Fruit fly (Drosophila melanogaster) whole organism, embryonic: ENCODE measurements around the gene MAPk-Ak2.

Source experiments
- Atf-2 ChIP-seq: fragments of 200-800 bp; sonication (Bioruptor generic); optimal IDR thresholded peaks from 2 replicates; lab custom pipeline; 2016; ENCODE audit warnings: missing biosample characterization, missing genetic modification characterization
- CG10366 ChIP-seq: fragments of 200-800 bp; sonication (Bioruptor generic); IDR thresholded peaks from 2 replicates; pipeline ENCODE4 v1.3.6; 2022; ENCODE audit warnings: missing biosample characterization, missing genetic modification characterization
- CG11456 ChIP-seq: fragments of 200-800 bp; sonication (Bioruptor generic); IDR thresholded peaks from 3 replicates; pipeline ENCODE4 v1.3.6; 2022; ENCODE audit warnings: missing biosample characterization, missing genetic modification characterization
- CG11695 ChIP-seq: fragments of 200-800 bp; sonication (Bioruptor generic); IDR thresholded peaks from 3 replicates; pipeline ENCODE4 v1.3.6; 2022; ENCODE audit warnings: missing biosample characterization, missing genetic modification characterization
- CG15269 ChIP-seq: fragments of 200-800 bp; sonication (Bioruptor generic); optimal IDR thresholded peaks from 2 replicates; lab custom pipeline; 2018; ENCODE audit warnings: missing biosample characterization, mild to moderate bottlenecking, missing genetic modification characterization, moderate library complexity
- CG18262 ChIP-seq: fragments of 200-800 bp; optimal IDR thresholded peaks from 3 replicates; lab custom pipeline; 2019; ENCODE audit warnings: missing biosample characterization, mild to moderate bottlenecking, missing genetic modification characterization, moderate library complexity
- CG2202 ChIP-seq: fragments of 200-800 bp; sonication (Bioruptor generic); optimal IDR thresholded peaks from 2 replicates; lab custom pipeline; 2018; ENCODE audit warnings: missing biosample characterization, mild to moderate bottlenecking, missing genetic modification characterization
- CG30020 ChIP-seq: fragments of 200-800 bp; optimal IDR thresholded peaks from 2 replicates; lab custom pipeline; 2019; ENCODE audit warnings: missing biosample characterization, mild to moderate bottlenecking, missing genetic modification characterization, moderate library complexity
- CG31441 ChIP-seq: fragments of 200-800 bp; sonication (Bioruptor generic); IDR thresholded peaks from 2 replicates; pipeline ENCODE4 v1.3.6; 2022; ENCODE audit warnings: missing biosample characterization, missing genetic modification characterization
- CG3163 ChIP-seq: fragments of 200-800 bp; sonication (Bioruptor generic); optimal IDR thresholded peaks from 3 replicates; lab custom pipeline; 2016; ENCODE audit warnings: missing biosample characterization, missing genetic modification characterization
- CG3407 ChIP-seq: fragments of 200-800 bp; sonication (Bioruptor generic); optimal IDR thresholded peaks from 2 replicates; lab custom pipeline; 2018; ENCODE audit warnings: missing biosample characterization, mild to moderate bottlenecking, missing genetic modification characterization
- CG42726 ChIP-seq: fragments of 200-800 bp; sonication (Bioruptor generic); IDR thresholded peaks from 2 replicates; pipeline ENCODE4 v1.3.6; 2022; ENCODE audit warnings: missing biosample characterization, missing genetic modification characterization; ENCODE audit not compliant: partially characterized antibody
- CG4328 ChIP-seq: fragments of 200-800 bp; sonication (Bioruptor generic); optimal IDR thresholded peaks from 3 replicates; lab custom pipeline; 2017; ENCODE audit warnings: missing biosample characterization, missing genetic modification reagents, missing genetic modification characterization
- CG4730 ChIP-seq: fragments of 200-800 bp; sonication (Bioruptor generic); IDR thresholded peaks from 2 replicates; pipeline ENCODE4 v1.3.6; 2022; ENCODE audit warnings: missing biosample characterization, missing genetic modification characterization
- CG7372 ChIP-seq: fragments of 200-800 bp; sonication (Bioruptor generic); IDR thresholded peaks from 2 replicates; pipeline ENCODE4 v1.3.6; 2022; ENCODE audit warnings: missing biosample characterization, missing genetic modification characterization
- CG8388 ChIP-seq: fragments of 200-800 bp; sonication (Bioruptor generic); optimal IDR thresholded peaks from 2 replicates; lab custom pipeline; 2019; ENCODE audit warnings: missing biosample characterization, mild to moderate bottlenecking, missing genetic modification characterization, moderate library complexity
- CG8765 ChIP-seq: fragments of 200-800 bp; sonication (Bioruptor generic); IDR thresholded peaks from 2 replicates; pipeline ENCODE4 v1.3.6; 2022; ENCODE audit warnings: missing biosample characterization, missing genetic modification characterization
- CG9215 ChIP-seq: fragments of 200-800 bp; sonication (Bioruptor generic); IDR thresholded peaks from 2 replicates; pipeline ENCODE4 v1.3.6; 2022; ENCODE audit warnings: missing biosample characterization, missing genetic modification characterization
- Dp ChIP-seq: fragments of 200-800 bp; sonication (Bioruptor generic); optimal IDR thresholded peaks from 2 replicates; lab custom pipeline; 2018; ENCODE audit warnings: missing biosample characterization, mild to moderate bottlenecking, missing genetic modification characterization, moderate library complexity
- HLH4C ChIP-seq: fragments of 200-800 bp; sonication (Bioruptor generic); IDR thresholded peaks from 3 replicates; pipeline ENCODE4 v1.3.6; 2022; ENCODE audit warnings: missing biosample characterization, missing genetic modification characterization; ENCODE audit not compliant: partially characterized antibody
- Hr78 ChIP-seq, 2 experiments: fragments of 200-800 bp in 1 of 2; fragments of >200 bp in 1 of 2; sonication (Bioruptor generic) in 1 of 2; optimal IDR thresholded peaks; 2 replicates each; lab custom pipeline; 2017 to 2019; ENCODE audit warnings: missing biosample characterization in 2 of 2, missing genetic modification characterization in 2 of 2, mild to moderate bottlenecking in 1 of 2, moderate library complexity in 1 of 2
- Med ChIP-seq: fragments of 200-800 bp; sonication (Bioruptor generic); peaks from one replicate; lab custom pipeline; 2016; ENCODE audit warnings: missing biosample characterization, missing genetic modification characterization, mild to moderate bottlenecking, inconsistent platforms, moderate library complexity
- Xbp1 ChIP-seq: fragments of 200-800 bp; sonication (Bioruptor generic); optimal IDR thresholded peaks from 3 replicates; lab custom pipeline; 2016; ENCODE audit warnings: missing biosample characterization, mild to moderate bottlenecking, missing genetic modification characterization
- abd-A ChIP-seq: fragments of 200-800 bp; sonication (Bioruptor generic); optimal IDR thresholded peaks from 3 replicates; lab custom pipeline; 2019; ENCODE audit warnings: missing biosample characterization, mild to moderate bottlenecking, missing genetic modification characterization, moderate library complexity
- br ChIP-seq: fragments of >200 bp; optimal IDR thresholded peaks from 2 replicates; lab custom pipeline; 2017
- chinmo ChIP-seq: fragments of 200-800 bp; sonication (Bioruptor generic); IDR thresholded peaks from 4 replicates; pipeline ENCODE4 v1.3.6; 2022; ENCODE audit warnings: missing biosample characterization, missing genetic modification characterization; ENCODE audit not compliant: partially characterized antibody
- crol ChIP-seq: fragments of 200-800 bp; sonication (Bioruptor generic); IDR thresholded peaks from 2 replicates; pipeline ENCODE4 v1.3.6; 2022; ENCODE audit warnings: missing biosample characterization, missing genetic modification characterization
- crp ChIP-seq, 2 experiments: fragments of 200-800 bp; sonication (Bioruptor generic); optimal IDR thresholded peaks; 2 replicates in 1 of 2; 3 replicates in 1 of 2; lab custom pipeline; 2017; ENCODE audit warnings: missing biosample characterization in 2 of 2, missing genetic modification characterization in 2 of 2, mild to moderate bottlenecking in 1 of 2, moderate library complexity in 1 of 2
- dpn ChIP-seq, 2 experiments: fragments of 200-800 bp; sonication (Bioruptor generic); optimal IDR thresholded peaks; 3 replicates each; lab custom pipeline; 2016; ENCODE audit warnings: missing biosample characterization in 2 of 2, missing genetic modification characterization in 2 of 2
- ems ChIP-seq: fragments of 200-800 bp; sonication (Bioruptor generic); optimal IDR thresholded peaks from 3 replicates; lab custom pipeline; 2016; ENCODE audit warnings: missing biosample characterization, missing genetic modification characterization
- h ChIP-seq: fragments of >200 bp; optimal IDR thresholded peaks from 2 replicates; lab custom pipeline; 2017
- hbn ChIP-seq: fragments of 200-800 bp; sonication (Bioruptor generic); IDR thresholded peaks from 2 replicates; pipeline ENCODE4 v1.3.6; 2022; ENCODE audit warnings: missing biosample characterization, missing genetic modification characterization; ENCODE audit not compliant: partially characterized antibody
- inv ChIP-seq: fragments of 200-800 bp; sonication (Bioruptor generic); IDR thresholded peaks from 2 replicates; pipeline ENCODE4 v1.3.6; 2022; ENCODE audit warnings: missing biosample characterization, missing genetic modification characterization; ENCODE audit not compliant: partially characterized antibody
- kay ChIP-seq: fragments of 200-800 bp; sonication (Bioruptor generic); optimal IDR thresholded peaks from 2 replicates; lab custom pipeline; 2016; ENCODE audit warnings: missing biosample characterization, missing genetic modification characterization
- lbe ChIP-seq: fragments of 200-800 bp; sonication (Bioruptor generic); optimal IDR thresholded peaks from 2 replicates; lab custom pipeline; 2016; ENCODE audit warnings: missing biosample characterization, mild to moderate bottlenecking, missing genetic modification characterization
- pb ChIP-seq: fragments of 200-800 bp; sonication (Bioruptor generic); optimal IDR thresholded peaks from 3 replicates; lab custom pipeline; 2016; ENCODE audit warnings: missing biosample characterization, missing genetic modification characterization
- prd ChIP-seq, 3 experiments: fragments of >200 bp in 2 of 3; fragments of 200-800 bp in 1 of 3; sonication (Bioruptor generic) in 1 of 3; optimal IDR thresholded peaks in 2 of 3; IDR thresholded peaks in 1 of 3; 2 replicates in 2 of 3; 3 replicates in 1 of 3; pipeline versions ENCODE4 v1.3.6 to Lab custom; 2017 to 2022; ENCODE audit warnings: missing biosample characterization in 1 of 3, missing genetic modification characterization in 1 of 3
- pum ChIP-seq: fragments of 200-800 bp; sonication (Bioruptor generic); optimal IDR thresholded peaks from 2 replicates; lab custom pipeline; 2016; ENCODE audit warnings: missing biosample characterization, missing genetic modification characterization
- pzg ChIP-seq: fragments of 200-800 bp; sonication (Bioruptor generic); optimal IDR thresholded peaks from 3 replicates; lab custom pipeline; 2018; ENCODE audit warnings: missing biosample characterization, mild to moderate bottlenecking, missing genetic modification characterization, moderate library complexity
- ranshi ChIP-seq: fragments of 200-800 bp; sonication (Bioruptor generic); IDR thresholded peaks from 2 replicates; pipeline ENCODE4 v1.3.6; 2022; ENCODE audit warnings: missing biosample characterization, missing genetic modification characterization
- row ChIP-seq: fragments of 200-800 bp; sonication (Bioruptor generic); IDR thresholded peaks from 3 replicates; pipeline ENCODE4 v1.3.6; 2022; ENCODE audit warnings: missing biosample characterization, missing genetic modification characterization
- salm ChIP-seq: fragments of 200-800 bp; sonication (Bioruptor generic); optimal IDR thresholded peaks from 2 replicates; lab custom pipeline; 2018; ENCODE audit warnings: missing biosample characterization, mild to moderate bottlenecking, missing genetic modification characterization
- slp2 ChIP-seq: fragments of 200-800 bp; sonication (Bioruptor generic); optimal IDR thresholded peaks from 2 replicates; lab custom pipeline; 2016; ENCODE audit warnings: missing biosample characterization, missing genetic modification characterization
- sqz ChIP-seq: fragments of 200-800 bp; sonication (Bioruptor generic); optimal IDR thresholded peaks from 3 replicates; lab custom pipeline; 2018; ENCODE audit warnings: missing biosample characterization, mild to moderate bottlenecking, missing genetic modification characterization
- usp ChIP-seq: fragments of >200 bp; optimal IDR thresholded peaks from 2 replicates; lab custom pipeline; 2017; ENCODE audit warnings: missing biosample characterization, missing genetic modification characterization
- vvl ChIP-seq: fragments of 200-800 bp; sonication (Bioruptor generic); IDR thresholded peaks from 2 replicates; pipeline ENCODE4 v1.3.6; 2022; ENCODE audit warnings: missing biosample characterization, missing genetic modification characterization
- zen ChIP-seq: fragments of 200-800 bp; sonication (Bioruptor generic); optimal IDR thresholded peaks from 3 replicates; lab custom pipeline; 2018; ENCODE audit warnings: missing biosample characterization, mild to moderate bottlenecking, missing genetic modification characterization, moderate library complexity
- zfh1 ChIP-seq: fragments of 200-800 bp; sonication (Bioruptor generic); IDR thresholded peaks from 3 replicates; pipeline ENCODE4 v1.3.6; 2022; ENCODE audit warnings: missing biosample characterization, missing genetic modification characterization

Gene MAPk-Ak2

dm6 chrX:5764001-5764892 is at the start of gene MAPk-Ak2, which contains the start of gene CG42699 (continued):
- TF ChIP-seq ems = peak; percentile 73
- TF ChIP-seq CG42726 (GFP tag; lab: Robert Waterston, UW) = no peak
- TF ChIP-seq Dp (GFP tag; lab: Kevin White, UChicago) = peak; percentile 30
- TF ChIP-seq CG7372 (GFP tag; lab: Robert Waterston, UW) = peak; percentile 38; the same call in 1 of the 2 replicates
- TF ChIP-seq CG8388 (GFP tag; lab: Kevin White, UChicago) = peak; percentile 27
- TF ChIP-seq HLH4C (GFP tag; lab: Robert Waterston, UW) = peak; percentile 85
- peak; percentile 90 for TF ChIP-seq CG3407
- peak; percentile 58 for TF ChIP-seq zen (tag; lab: Kevin White, UChicago)
- TF ChIP-seq sqz (GFP tag; lab: Kevin White, UChicago) = peak; percentile 95
- peak; percentile 75 for TF ChIP-seq pb (GFP tag; lab: Kevin White, UChicago)
- TF ChIP-seq CG30020 (tag; lab: Kevin White, UChicago) = peak; percentile 66
- peak; percentile 0 for TF ChIP-seq Xbp1 (GFP tag; lab: Kevin White, UChicago)
- no peak for TF ChIP-seq chinmo (GFP tag; lab: Robert Waterston, UW)
- TF ChIP-seq CG3163 (GFP tag; lab: Kevin White, UChicago) = peak; percentile 67
- TF ChIP-seq hbn = 0 out of 2 replicates have a peak, but pooled peaks have one; percentile 18
- peak; percentile 63 for TF ChIP-seq CG18262 (tag; lab: Kevin White, UChicago)
- peak; percentile 40 for TF ChIP-seq vvl (GFP tag; lab: Robert Waterston, UW)
- peak; percentile 45 for TF ChIP-seq pum (GFP tag; lab: Kevin White, UChicago)
- no peak for TF ChIP-seq CG8765 (GFP tag; lab: Robert Waterston, UW)
- peak; percentile 68 for TF ChIP-seq lbe (GFP tag; lab: Kevin White, UChicago)
- peak; percentile 73 for TF ChIP-seq CG11695
- TF ChIP-seq Med (GFP tag; lab: Kevin White, UChicago) = peak; percentile 97
- peak; percentile 70; the same call in 2 of the 3 replicates for TF ChIP-seq CG11456 (GFP tag; lab: Robert Waterston, UW)
- no peak for TF ChIP-seq crol (GFP tag; lab: Robert Waterston, UW)
- peak; percentile 78 for TF ChIP-seq zfh1 (GFP tag; lab: Robert Waterston, UW)
- TF ChIP-seq salm (tag; lab: Kevin White, UChicago) = peak; percentile 62
- no peak for TF ChIP-seq prd (optimal IDR thresholded peaks at IDR 0.05; lab: Kevin White, UChicago)
- TF ChIP-seq prd (GFP tag; IDR thresholded peaks at IDR 0.05; lab: Robert Waterston, UW) = peak; percentile 48; the same call in 2 of the 3 replicates
- no peak; the same call in 1 of the 2 replicates for TF ChIP-seq ranshi (GFP tag; lab: Robert Waterston, UW)
- no peak for TF ChIP-seq br
- TF ChIP-seq kay (GFP tag; lab: Kevin White, UChicago) = peak; percentile 80
- TF ChIP-seq CG9215 (GFP tag; lab: Robert Waterston, UW) = no peak
- peak; percentile 56 for TF ChIP-seq slp2 (GFP tag; lab: Kevin White, UChicago)
- no peak for TF ChIP-seq Hr78 (GFP tag; optimal IDR thresholded peaks at IDR 0.05; lab: Kevin White, UChicago)
- TF ChIP-seq CG4730 (GFP tag; lab: Robert Waterston, UW) = peak; percentile 7; the same call in 1 of the 2 replicates
- peak; percentile 75 for TF ChIP-seq CG15269 (tag; lab: Kevin White, UChicago)
- TF ChIP-seq abd-A = peak; percentile 50
- TF ChIP-seq inv = peak; percentile 54
- no peak for TF ChIP-seq h (lab: Kevin White, UChicago)
- peak; percentile 77 for TF ChIP-seq pzg (GFP tag; lab: Kevin White, UChicago)
- TF ChIP-seq usp (GFP tag; lab: Kevin White, UChicago) = no peak
- TF ChIP-seq CG10366 (GFP tag; lab: Robert Waterston, UW) = peak; percentile 23; the same call in 1 of the 2 replicates
- TF ChIP-seq CG2202 (tag; lab: Kevin White, UChicago) = peak; percentile 79
- peak; percentile 54 for TF ChIP-seq row (GFP tag; lab: Robert Waterston, UW)
- peak; percentile 74 for TF ChIP-seq Atf-2 (GFP tag; lab: Kevin White, UChicago)
- peak in 1 of 2 experiments; percentile 56 for TF ChIP-seq crp (GFP tag; optimal IDR thresholded peaks at IDR 0.05; lab: Kevin White, UChicago)
- peak; percentile 45; the same call in 1 of the 2 replicates for TF ChIP-seq CG31441 (GFP tag; lab: Robert Waterston, UW)
- TF ChIP-seq CG4328 (GFP tag; lab: Kevin White, UChicago) = peak; percentile 89
- peak; percentile 48 to 82 for TF ChIP-seq dpn (GFP tag; optimal IDR thresholded peaks at IDR 0.05; lab: Kevin White, UChicago)
